Fruit fly (Drosophila melanogaster) whole organism, embryonic: ENCODE measurements around the gene CG17118.
A peak's percentile ranks its signal among the peaks of the same experiment; 100 is the strongest.

Source experiments
- Atf-2 ChIP-seq: fragments of 200-800 bp; sonication (Bioruptor generic); optimal IDR thresholded peaks from 2 replicates; lab custom pipeline; 2016; ENCODE audit warnings: missing biosample characterization, missing genetic modification characterization
- CG1024 ChIP-seq: fragments of 200-800 bp; sonication (Bioruptor generic); IDR thresholded peaks from 2 replicates; pipeline ENCODE4 v1.3.6; 2022; ENCODE audit warnings: missing biosample characterization, missing genetic modification characterization
- CG10274 ChIP-seq: fragments of 200-800 bp; sonication (Bioruptor generic); optimal IDR thresholded peaks from 3 replicates; lab custom pipeline; 2017; ENCODE audit warnings: missing biosample characterization, mild to moderate bottlenecking, missing genetic modification characterization
- CG10431 ChIP-seq: fragments of 200-800 bp; sonication (Bioruptor generic); optimal IDR thresholded peaks from 3 replicates; lab custom pipeline; 2018; ENCODE audit warnings: missing biosample characterization, mild to moderate bottlenecking, missing genetic modification characterization
- CG10462 ChIP-seq: fragments of 200-800 bp; sonication (Bioruptor generic); optimal IDR thresholded peaks from 2 replicates; lab custom pipeline; 2016; ENCODE audit warnings: missing biosample characterization, missing genetic modification characterization
- CG14050 ChIP-seq: fragments of 200-800 bp; sonication (Bioruptor generic); IDR thresholded peaks from 3 replicates; pipeline ENCODE4 v1.3.6; 2022; ENCODE audit warnings: missing biosample characterization, missing genetic modification characterization
- CG14667 ChIP-seq: fragments of 200-800 bp; sonication (Bioruptor generic); IDR thresholded peaks from 2 replicates; pipeline ENCODE4 v1.3.6; 2022; ENCODE audit warnings: missing biosample characterization, missing genetic modification characterization
- CG16779 ChIP-seq: fragments of 200-800 bp; sonication (Bioruptor generic); IDR thresholded peaks from 2 replicates; pipeline ENCODE4 v1.3.6; 2022; ENCODE audit warnings: missing biosample characterization, missing genetic modification characterization
- CG16815 ChIP-seq: fragments of 200-800 bp; sonication (Bioruptor generic); optimal IDR thresholded peaks from 3 replicates; lab custom pipeline; 2017; ENCODE audit warnings: missing biosample characterization, mild to moderate bottlenecking, missing genetic modification characterization
- CG17568 ChIP-seq: fragments of 200-800 bp; sonication (Bioruptor generic); optimal IDR thresholded peaks from 2 replicates; lab custom pipeline; 2018; ENCODE audit warnings: missing biosample characterization, mild to moderate bottlenecking, missing genetic modification characterization, moderate library complexity
- CG17802 ChIP-seq: fragments of 200-800 bp; sonication (Bioruptor generic); optimal IDR thresholded peaks from 2 replicates; lab custom pipeline; 2018; ENCODE audit warnings: missing biosample characterization, mild to moderate bottlenecking, missing genetic modification characterization, moderate library complexity
- CG18011 ChIP-seq: fragments of 200-800 bp; sonication (Bioruptor generic); optimal IDR thresholded peaks from 2 replicates; lab custom pipeline; 2017; ENCODE audit warnings: missing biosample characterization, missing genetic modification characterization, mild to moderate bottlenecking, moderate library complexity, missing genotype
- CG18262 ChIP-seq: fragments of 200-800 bp; optimal IDR thresholded peaks from 3 replicates; lab custom pipeline; 2019; ENCODE audit warnings: missing biosample characterization, mild to moderate bottlenecking, missing genetic modification characterization, moderate library complexity
- CG18764 ChIP-seq: fragments of 200-800 bp; sonication (Bioruptor generic); optimal IDR thresholded peaks from 3 replicates; lab custom pipeline; 2016; ENCODE audit warnings: missing biosample characterization, missing genetic modification characterization
- CG2202 ChIP-seq: fragments of 200-800 bp; sonication (Bioruptor generic); optimal IDR thresholded peaks from 2 replicates; lab custom pipeline; 2018; ENCODE audit warnings: missing biosample characterization, mild to moderate bottlenecking, missing genetic modification characterization
- CG30020 ChIP-seq: fragments of 200-800 bp; optimal IDR thresholded peaks from 2 replicates; lab custom pipeline; 2019; ENCODE audit warnings: missing biosample characterization, mild to moderate bottlenecking, missing genetic modification characterization, moderate library complexity
- CG30431 ChIP-seq: fragments of 200-800 bp; sonication (Bioruptor generic); optimal IDR thresholded peaks from 2 replicates; lab custom pipeline; 2017; ENCODE audit warnings: missing biosample characterization, missing genetic modification characterization
- CG42726 ChIP-seq: fragments of 200-800 bp; sonication (Bioruptor generic); IDR thresholded peaks from 2 replicates; pipeline ENCODE4 v1.3.6; 2022; ENCODE audit warnings: missing biosample characterization, missing genetic modification characterization; ENCODE audit not compliant: partially characterized antibody
- CG4360 ChIP-seq: fragments of 200-800 bp; sonication (Bioruptor generic); IDR thresholded peaks from 2 replicates; pipeline ENCODE4 v1.3.6; 2022; ENCODE audit warnings: missing biosample characterization, missing genetic modification characterization
- CG6689 ChIP-seq: fragments of 200-800 bp; sonication (Bioruptor generic); IDR thresholded peaks from 2 replicates; pipeline ENCODE4 v1.3.6; 2022; ENCODE audit warnings: missing biosample characterization, missing genetic modification characterization
- CG6813 ChIP-seq: fragments of 200-800 bp; sonication (Bioruptor generic); optimal IDR thresholded peaks from 2 replicates; lab custom pipeline; 2017; ENCODE audit warnings: missing biosample characterization, missing genetic modification characterization, mild to moderate bottlenecking, moderate library complexity, missing genetic modification reagents
- CG7271 ChIP-seq: fragments of 200-800 bp; sonication (Bioruptor generic); optimal IDR thresholded peaks from 2 replicates; lab custom pipeline; 2018; ENCODE audit warnings: missing biosample characterization, mild to moderate bottlenecking, missing genetic modification characterization, moderate library complexity
- CG7357 ChIP-seq: fragments of 200-800 bp; sonication (Bioruptor generic); IDR thresholded peaks from 3 replicates; pipeline ENCODE4 v1.3.6; 2022; ENCODE audit warnings: missing biosample characterization, missing genetic modification characterization
- CG8478 ChIP-seq: fragments of >200 bp; optimal IDR thresholded peaks from 2 replicates; lab custom pipeline; 2018
- CG9727 ChIP-seq: fragments of 200-800 bp; sonication (Bioruptor generic); optimal IDR thresholded peaks from 3 replicates; lab custom pipeline; 2017; ENCODE audit warnings: missing biosample characterization, mild to moderate bottlenecking, missing genetic modification characterization
- Deaf1 ChIP-seq: fragments of 200-800 bp; optimal IDR thresholded peaks from 3 replicates; lab custom pipeline; 2019; ENCODE audit warnings: missing biosample characterization, mild to moderate bottlenecking, missing genetic modification characterization, moderate library complexity
- Dip3 ChIP-seq: fragments of 200-800 bp; sonication (Bioruptor generic); optimal IDR thresholded peaks from 3 replicates; lab custom pipeline; 2016; ENCODE audit warnings: missing biosample characterization, missing genetic modification characterization
- Elba2 ChIP-seq: fragments of 200-800 bp; sonication (Bioruptor generic); optimal IDR thresholded peaks from 3 replicates; lab custom pipeline; 2016; ENCODE audit warnings: missing biosample characterization, missing genetic modification characterization
- H2.0 ChIP-seq: fragments of 200-800 bp; sonication (Bioruptor generic); IDR thresholded peaks from 2 replicates; pipeline ENCODE4 v1.3.6; 2022; ENCODE audit warnings: missing biosample characterization, missing genetic modification characterization
- HmgD ChIP-seq: fragments of 200-800 bp; sonication (Bioruptor generic); optimal IDR thresholded peaks from 3 replicates; lab custom pipeline; 2016; ENCODE audit warnings: missing biosample characterization, missing genetic modification characterization
- HmgZ ChIP-seq: fragments of 200-800 bp; sonication (Bioruptor generic); optimal IDR thresholded peaks from 2 replicates; lab custom pipeline; 2018; ENCODE audit warnings: missing biosample characterization, mild to moderate bottlenecking, missing genetic modification characterization
- Max ChIP-seq: fragments of 200-800 bp; sonication (Bioruptor generic); optimal IDR thresholded peaks from 2 replicates; lab custom pipeline; 2016; ENCODE audit warnings: missing biosample characterization, mild to moderate bottlenecking, missing genetic modification characterization
- Meics ChIP-seq: fragments of 200-800 bp; sonication (Bioruptor generic); optimal IDR thresholded peaks from 2 replicates; lab custom pipeline; 2017; ENCODE audit warnings: missing biosample characterization, mild to moderate bottlenecking, missing genetic modification characterization
- Taf1 ChIP-seq: fragments of 200-800 bp; sonication (Bioruptor generic); IDR thresholded peaks from 2 replicates; pipeline ENCODE4 v1.3.6; 2022; ENCODE audit warnings: missing biosample characterization, missing genetic modification characterization
- abd-A ChIP-seq: fragments of 200-800 bp; sonication (Bioruptor generic); optimal IDR thresholded peaks from 3 replicates; lab custom pipeline; 2019; ENCODE audit warnings: missing biosample characterization, mild to moderate bottlenecking, missing genetic modification characterization, moderate library complexity
- ap ChIP-seq: fragments of 200-800 bp; sonication (Bioruptor generic); IDR thresholded peaks from 2 replicates; pipeline ENCODE4 v1.3.6; 2022; ENCODE audit warnings: missing biosample characterization, missing genetic modification characterization
- ato ChIP-seq: fragments of 200-800 bp; sonication (Bioruptor generic); IDR thresholded peaks from 2 replicates; pipeline ENCODE4 v1.3.6; 2022; ENCODE audit warnings: missing biosample characterization, missing genetic modification characterization; ENCODE audit not compliant: partially characterized antibody
- bowl ChIP-seq: fragments of 200-800 bp; sonication (Bioruptor generic); IDR thresholded peaks from 2 replicates; pipeline ENCODE4 v1.3.6; 2022; ENCODE audit warnings: missing biosample characterization, missing genetic modification characterization
- br ChIP-seq: fragments of >200 bp; optimal IDR thresholded peaks from 2 replicates; lab custom pipeline; 2017
- corto ChIP-seq: fragments of 200-800 bp; sonication (Bioruptor generic); optimal IDR thresholded peaks from 2 replicates; lab custom pipeline; 2016; ENCODE audit warnings: missing biosample characterization, mild to moderate bottlenecking, missing genetic modification characterization, moderate library complexity
- fd102C ChIP-seq: fragments of 200-800 bp; sonication (Bioruptor generic); optimal IDR thresholded peaks from 2 replicates; lab custom pipeline; 2018; ENCODE audit warnings: missing biosample characterization, mild to moderate bottlenecking, missing genetic modification characterization, moderate library complexity
- fd64A ChIP-seq: fragments of 200-800 bp; sonication (Bioruptor generic); optimal IDR thresholded peaks from 3 replicates; lab custom pipeline; 2018; ENCODE audit warnings: missing biosample characterization, mild to moderate bottlenecking, missing genetic modification characterization
- grn ChIP-seq: fragments of 200-800 bp; sonication (Bioruptor generic); optimal IDR thresholded peaks from 3 replicates; lab custom pipeline; 2017; ENCODE audit warnings: missing biosample characterization, missing genetic modification characterization
- gsb-n ChIP-seq: fragments of 200-800 bp; sonication (Bioruptor generic); optimal IDR thresholded peaks from 3 replicates; lab custom pipeline; 2018; ENCODE audit warnings: missing biosample characterization, mild to moderate bottlenecking, missing genetic modification characterization
- hbn ChIP-seq: fragments of 200-800 bp; sonication (Bioruptor generic); IDR thresholded peaks from 2 replicates; pipeline ENCODE4 v1.3.6; 2022; ENCODE audit warnings: missing biosample characterization, missing genetic modification characterization; ENCODE audit not compliant: partially characterized antibody
- jumu ChIP-seq: fragments of 200-800 bp; sonication (Bioruptor generic); optimal IDR thresholded peaks from 3 replicates; lab custom pipeline; 2016; ENCODE audit warnings: missing biosample characterization, missing genetic modification characterization
- kay ChIP-seq: fragments of 200-800 bp; sonication (Bioruptor generic); optimal IDR thresholded peaks from 2 replicates; lab custom pipeline; 2016; ENCODE audit warnings: missing biosample characterization, missing genetic modification characterization
- klu ChIP-seq: fragments of 200-800 bp; sonication (Bioruptor generic); IDR thresholded peaks from 2 replicates; pipeline ENCODE4 v1.3.6; 2022; ENCODE audit warnings: missing biosample characterization, missing genetic modification characterization
- pb ChIP-seq: fragments of 200-800 bp; sonication (Bioruptor generic); optimal IDR thresholded peaks from 3 replicates; lab custom pipeline; 2016; ENCODE audit warnings: missing biosample characterization, missing genetic modification characterization
- rib ChIP-seq: fragments of 200-800 bp; sonication (Bioruptor generic); IDR thresholded peaks from 2 replicates; pipeline ENCODE4 v1.3.6; 2022; ENCODE audit warnings: missing biosample characterization, missing genetic modification characterization
- sima ChIP-seq: fragments of 200-800 bp; sonication (Bioruptor generic); optimal IDR thresholded peaks from 2 replicates; lab custom pipeline; 2016; ENCODE audit warnings: missing biosample characterization, missing genetic modification characterization
- ssp ChIP-seq: fragments of 200-800 bp; sonication (Bioruptor generic); IDR thresholded peaks from 2 replicates; pipeline ENCODE4 v1.3.6; 2022; ENCODE audit warnings: missing biosample characterization, missing genetic modification characterization
- sug ChIP-seq: fragments of 200-800 bp; optimal IDR thresholded peaks from 2 replicates; lab custom pipeline; 2019; ENCODE audit warnings: missing biosample characterization, mild to moderate bottlenecking, missing genetic modification characterization, moderate library complexity

The CG17118 gene

DNA sequence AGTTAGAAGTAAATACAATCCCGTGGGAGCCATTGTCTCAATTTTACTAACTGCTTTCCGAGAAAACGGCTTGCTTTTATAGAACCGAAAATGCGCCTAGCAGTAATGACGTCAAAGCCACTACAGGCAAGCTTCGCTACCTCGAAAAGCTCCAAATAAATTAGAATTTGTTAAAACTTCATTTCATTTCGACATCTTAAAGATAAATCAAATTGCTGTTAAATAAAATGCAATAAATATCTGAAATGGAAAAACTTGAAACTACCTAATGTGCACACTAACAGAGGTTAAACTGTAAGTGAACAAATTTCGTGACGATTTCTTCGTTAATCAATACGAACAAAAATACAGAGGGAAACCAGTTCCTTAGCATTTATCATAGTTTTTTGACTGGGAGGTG is 32.1 kb upstream of the CG17118 start, which contains the start of gene CG7300 (continued):
- TF ChIP-seq klu (GFP tag; lab: Robert Waterston, UW), result no peak
- TF ChIP-seq CG6813, result peak; percentile 8
- no peak for TF ChIP-seq Atf-2 (GFP tag; lab: Kevin White, UChicago)
- no peak for TF ChIP-seq bowl
- TF ChIP-seq CG42726, result no peak
- TF ChIP-seq ato (GFP tag; lab: Robert Waterston, UW), result no peak
- TF ChIP-seq ap, result no peak
- TF ChIP-seq ssp, result peak; percentile 34; the same call in 1 of the 2 replicates
- TF ChIP-seq gsb-n (tag; lab: Kevin White, UChicago), result peak; percentile 32
- no peak for TF ChIP-seq CG7271 (tag; lab: Kevin White, UChicago)
- TF ChIP-seq abd-A (tag; lab: Kevin White, UChicago), result no peak
- no peak for TF ChIP-seq hbn (GFP tag; lab: Robert Waterston, UW)
- TF ChIP-seq CG16815 (GFP tag; lab: Kevin White, UChicago), result peak; percentile 15
- TF ChIP-seq CG17568 (GFP tag; lab: Kevin White, UChicago), result no peak
- TF ChIP-seq H2.0 (GFP tag; lab: Robert Waterston, UW), result peak; percentile 35; the same call in 1 of the 2 replicates
- no peak for TF ChIP-seq CG18764 (GFP tag; lab: Kevin White, UChicago)
- TF ChIP-seq Taf1 (GFP tag; lab: Robert Waterston, UW), result peak; percentile 72
- no peak for TF ChIP-seq CG10431 (GFP tag; lab: Kevin White, UChicago)
- TF ChIP-seq Dip3, result peak; percentile 57
- TF ChIP-seq HmgZ (tag; lab: Kevin White, UChicago), result peak; percentile 20
- peak; percentile 60; the same call in 1 of the 3 replicates for TF ChIP-seq CG7357
- TF ChIP-seq br (lab: Kevin White, UChicago), result no peak
- no peak for TF ChIP-seq HmgD (GFP tag; lab: Kevin White, UChicago)
- TF ChIP-seq grn (GFP tag; lab: Kevin White, UChicago), result no peak
- TF ChIP-seq fd64A (GFP tag; lab: Kevin White, UChicago), result no peak
- TF ChIP-seq sima (GFP tag; lab: Kevin White, UChicago), result no peak
- no peak for TF ChIP-seq Elba2 (GFP tag; lab: Kevin White, UChicago)
- TF ChIP-seq CG17802 (tag; lab: Kevin White, UChicago), result no peak
- peak; percentile 7 for TF ChIP-seq pb (GFP tag; lab: Kevin White, UChicago)
- TF ChIP-seq Meics (GFP tag; lab: Kevin White, UChicago), result peak; percentile 68
- TF ChIP-seq sug (tag; lab: Kevin White, UChicago), result no peak
- peak; percentile 17 for TF ChIP-seq CG9727 (GFP tag; lab: Kevin White, UChicago)
- peak; percentile 57 for TF ChIP-seq CG6689
- TF ChIP-seq Max (GFP tag; lab: Kevin White, UChicago), result peak; percentile 16
- peak; percentile 10 for TF ChIP-seq CG10462 (GFP tag; lab: Kevin White, UChicago)
- TF ChIP-seq jumu (GFP tag; lab: Kevin White, UChicago), result no peak
- TF ChIP-seq kay (GFP tag; lab: Kevin White, UChicago), result no peak
- TF ChIP-seq CG30431, result peak; percentile 9
- TF ChIP-seq CG16779 (GFP tag; lab: Robert Waterston, UW), result no peak
- peak; percentile 9 for TF ChIP-seq CG10274 (GFP tag; lab: Kevin White, UChicago)
- TF ChIP-seq CG4360, result no peak
- TF ChIP-seq CG18262 (tag; lab: Kevin White, UChicago), result peak; percentile 59
- no peak for TF ChIP-seq CG14050 (GFP tag; lab: Robert Waterston, UW)
- no peak for TF ChIP-seq corto (GFP tag; lab: Kevin White, UChicago)
- no peak for TF ChIP-seq CG8478 (lab: Kevin White, UChicago)
- no peak for TF ChIP-seq CG30020 (tag; lab: Kevin White, UChicago)
- TF ChIP-seq CG14667 (GFP tag; lab: Robert Waterston, UW), result peak; percentile 41
- no peak for TF ChIP-seq Deaf1 (tag; lab: Kevin White, UChicago)
- TF ChIP-seq CG2202 (tag; lab: Kevin White, UChicago), result no peak
- no peak for TF ChIP-seq rib
- TF ChIP-seq fd102C (GFP tag; lab: Kevin White, UChicago), result no peak
- TF ChIP-seq CG18011 (GFP tag; lab: Kevin White, UChicago), result no peak
- no peak for TF ChIP-seq CG1024 (GFP tag; lab: Robert Waterston, UW)
